Fruit fly (Drosophila melanogaster): ENCODE results near the gene Gtpx.

DNA sequence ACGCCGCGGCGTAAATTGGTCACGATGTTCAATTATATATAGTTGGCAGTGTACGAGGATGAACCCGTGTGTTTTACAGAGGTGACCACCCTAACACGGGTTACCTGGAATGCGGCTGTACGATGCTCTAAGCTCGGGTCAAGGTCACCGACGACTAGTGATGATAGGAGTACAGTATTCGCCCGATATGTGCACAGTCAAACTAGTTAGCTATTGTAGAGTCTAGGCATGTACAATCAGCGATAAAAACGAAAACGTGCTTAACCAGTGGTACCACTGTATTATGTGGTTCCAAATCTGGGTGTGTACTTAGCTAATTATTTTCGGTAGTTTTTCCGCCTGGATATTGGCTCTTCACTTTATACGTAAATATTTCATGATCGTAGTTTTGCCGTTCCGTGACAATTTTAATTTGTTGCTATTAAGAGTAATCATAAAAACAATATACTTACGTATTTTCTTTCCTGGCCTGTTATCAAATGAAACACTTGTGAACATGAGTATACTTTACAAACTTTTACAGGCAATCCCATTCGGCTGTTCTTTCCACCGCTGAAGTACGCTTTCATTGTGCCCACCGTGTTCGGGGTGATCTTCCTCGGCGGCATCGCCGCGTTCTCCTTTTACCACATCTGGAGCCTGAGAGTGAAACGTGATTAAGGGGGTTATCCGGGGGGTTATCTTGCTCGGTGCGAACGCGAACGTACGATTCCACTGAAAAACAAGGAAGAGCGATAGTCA, 5.9 kb upstream of the Gtpx start:
- TF ChIP-seq kay (GFP tag; ENCODE audit: borderline replicate concordance): no peak
- peak; percentile 37 for TF ChIP-seq bab1 (GFP tag; optimal IDR thresholded peaks at IDR 0.05)
- no peak for TF ChIP-seq ovo (GFP tag; optimal IDR thresholded peaks at IDR 0.05)
- TF ChIP-seq CG7101 (tag; optimal IDR thresholded peaks at IDR 0.05): peak; percentile 55
- peak; percentile 48 for TF ChIP-seq CG33017 (tag; optimal IDR thresholded peaks at IDR 0.05)
- TF ChIP-seq CG12768 (GFP tag; optimal IDR thresholded peaks at IDR 0.05): peak; percentile 34
- TF ChIP-seq toe (GFP tag; optimal IDR thresholded peaks at IDR 0.05): peak; percentile 0

Data from whole organism, adult.